Worm (Caenorhabditis elegans): ENCODE data around the gene ags-3.

The ags-3 gene

ce11 chrX:5336498-5336897 is 33.1 kb upstream of the ags-3 start (continued):
- no peak for TF ChIP-seq sox-4 (tag; optimal IDR thresholded peaks at IDR 0.05)
- no peak for TF ChIP-seq unc-130 (tag; optimal IDR thresholded peaks at IDR 0.05)
- TF ChIP-seq lir-3 (tag; optimal IDR thresholded peaks at IDR 0.05; ENCODE audit: poor library complexity), result no peak
- no peak for TF ChIP-seq pqm-1 (tag; optimal IDR thresholded peaks at IDR 0.05)
- peak; percentile 55 for TF ChIP-seq tbx-2 (tag; optimal IDR thresholded peaks at IDR 0.05)
- no peak for TF ChIP-seq ztf-11 (tag; optimal IDR thresholded peaks at IDR 0.05)
- TF ChIP-seq sptf-1 (tag; optimal IDR thresholded peaks at IDR 0.05), result no peak
- no peak for TF ChIP-seq lin-39 (tag; optimal IDR thresholded peaks at IDR 0.05)
- peak; percentile 29 for TF ChIP-seq jun-1 (tag; optimal IDR thresholded peaks at IDR 0.05)
- TF ChIP-seq skn-1 (tag; optimal IDR thresholded peaks at IDR 0.05), result peak; percentile 29
- TF ChIP-seq ztf-4 (tag; optimal IDR thresholded peaks at IDR 0.05), result no peak
- TF ChIP-seq lsy-2 (tag; optimal IDR thresholded peaks at IDR 0.05), result peak; percentile 44 to 61
- no peak for TF ChIP-seq lin-15B (tag; optimal IDR thresholded peaks at IDR 0.05)
- TF ChIP-seq ets-5 (GFP tag; IDR thresholded peaks at IDR 0.05), result no peak
- peak; percentile 24 for TF ChIP-seq unc-86 (tag; optimal IDR thresholded peaks at IDR 0.05)
- TF ChIP-seq aly-2 (tag; optimal IDR thresholded peaks at IDR 0.05), result no peak
- TF ChIP-seq ceh-8 (GFP tag; optimal IDR thresholded peaks at IDR 0.05), result no peak
- TF ChIP-seq sup-37 (GFP tag; optimal IDR thresholded peaks at IDR 0.05), result no peak
- no peak for TF ChIP-seq vab-15 (tag; optimal IDR thresholded peaks at IDR 0.05)
- peak; percentile 20 for TF ChIP-seq fkh-10 (GFP tag; optimal IDR thresholded peaks at IDR 0.05)
- no peak for TF ChIP-seq unc-30 (tag; optimal IDR thresholded peaks at IDR 0.05)
- no peak for TF ChIP-seq hlh-17 (GFP tag; optimal IDR thresholded peaks at IDR 0.05; ENCODE audit: borderline replicate concordance)
- TF ChIP-seq nhr-77 (tag; optimal IDR thresholded peaks at IDR 0.05), result no peak
- TF ChIP-seq grh-1 (GFP tag; IDR thresholded peaks at IDR 0.05), result no peak
- peak; percentile 74 for TF ChIP-seq nhr-71 (tag; optimal IDR thresholded peaks at IDR 0.05)
- TF ChIP-seq aha-1 (tag; optimal IDR thresholded peaks at IDR 0.05), result no peak
- no peak for TF ChIP-seq ama-1 (optimal IDR thresholded peaks at IDR 0.05)
- TF ChIP-seq zip-4 (GFP tag; optimal IDR thresholded peaks at IDR 0.05), result no peak
- TF ChIP-seq nhr-28 (tag; optimal IDR thresholded peaks at IDR 0.05), result no peak
- TF ChIP-seq fkh-4 (tag; optimal IDR thresholded peaks at IDR 0.05; ENCODE audit: borderline replicate concordance), result no peak
- peak; percentile 31 to 62 (median 43) for TF ChIP-seq ceh-82 (tag; optimal IDR thresholded peaks at IDR 0.05)
- no peak for TF ChIP-seq nhr-11 (tag; optimal IDR thresholded peaks at IDR 0.05)
- TF ChIP-seq nhr-12 (tag; optimal IDR thresholded peaks at IDR 0.05), result no peak
- TF ChIP-seq efl-1 (optimal IDR thresholded peaks at IDR 0.05), result peak in 1 of 2 experiments; percentile 48
- TF ChIP-seq efl-1 (GFP tag; optimal IDR thresholded peaks at IDR 0.05 in 1 of 2), result peak; percentile 2 to 20
- no peak for TF ChIP-seq ceh-88 (GFP tag; IDR thresholded peaks at IDR 0.05)
- TF ChIP-seq snpc-4 (tag; optimal IDR thresholded peaks at IDR 0.05), result peak; percentile 8
- peak; percentile 61 for TF ChIP-seq swsn-7 (tag; optimal IDR thresholded peaks at IDR 0.05)
- TF ChIP-seq tlp-1 (tag; optimal IDR thresholded peaks at IDR 0.05), result no peak
- TF ChIP-seq mab-9 (GFP tag; IDR thresholded peaks at IDR 0.05), result no peak
- peak in 1 of 3 experiments; percentile 24 for TF ChIP-seq dpl-1 (GFP tag; optimal IDR thresholded peaks at IDR 0.05)
- TF ChIP-seq F16B12.6 (tag; optimal IDR thresholded peaks at IDR 0.05), result no peak
- peak; percentile 37 for TF ChIP-seq isw-1 (GFP tag; IDR thresholded peaks at IDR 0.05)
- peak; percentile 21; the same call in 1 of the 2 replicates for TF ChIP-seq nhr-19 (GFP tag; conservative IDR thresholded peaks at IDR 0.05)
- peak; percentile 45 for TF ChIP-seq nhr-90 (tag; optimal IDR thresholded peaks at IDR 0.05; ENCODE audit: poor library complexity)
- TF ChIP-seq unc-98 (GFP tag; IDR thresholded peaks at IDR 0.05), result no peak
- no peak for TF ChIP-seq nhr-85 (tag)
- no peak for TF ChIP-seq ces-1 (GFP tag; optimal IDR thresholded peaks at IDR 0.05)
- TF ChIP-seq snu-23 (GFP tag; optimal IDR thresholded peaks at IDR 0.05), result peak; percentile 67
- TF ChIP-seq rnt-1 (tag; optimal IDR thresholded peaks at IDR 0.05), result peak; percentile 53
- no peak for TF ChIP-seq fos-1 (tag; optimal IDR thresholded peaks at IDR 0.05)
- TF ChIP-seq C34B4.2 (tag; optimal IDR thresholded peaks at IDR 0.05), result no peak
- TF ChIP-seq nhr-76 (tag; optimal IDR thresholded peaks at IDR 0.05), result no peak
- no peak for TF ChIP-seq hlh-4 (tag; optimal IDR thresholded peaks at IDR 0.05)
- TF ChIP-seq irx-1 (tag; optimal IDR thresholded peaks at IDR 0.05), result no peak

Measured in whole organism, L1 larva.